Worm (Caenorhabditis elegans): ENCODE results near the gene arrd-7.

ce11 chrII:12098716-12099115, 36.3 kb upstream of the arrd-7 start:
- TF ChIP-seq elt-3 (tag; optimal IDR thresholded peaks at IDR 0.05) (no peak), nhr-237 (tag; optimal IDR thresholded peaks at IDR 0.05) (no peak), C34F6.9 (tag; optimal IDR thresholded peaks at IDR 0.05) (no peak), F13H6.1 (tag; optimal IDR thresholded peaks at IDR 0.05) (no peak), ama-1 (optimal IDR thresholded peaks at IDR 0.05) (no peak), egl-27 (tag; optimal IDR thresholded peaks at IDR 0.05) (no peak), ztf-1 (GFP tag; conservative IDR thresholded peaks at IDR 0.05) (no peak), nhr-6 (tag; optimal IDR thresholded peaks at IDR 0.05) (no peak), fos-1 (tag; optimal IDR thresholded peaks at IDR 0.05) (no peak)

Measured in whole organism, L2 larva.